Fruit fly (Drosophila melanogaster) whole organism, prepupa: ENCODE data around the gene CG43120.

Experiments
- acj6 ChIP-seq: fragments of 200-800 bp; sonication (Bioruptor generic); optimal IDR thresholded peaks from 3 replicates; lab custom pipeline; 2016; ENCODE audit warnings: missing biosample characterization, missing genetic modification characterization
- fkh ChIP-seq: fragments of 200-800 bp; sonication (Bioruptor generic); optimal IDR thresholded peaks from 3 replicates; lab custom pipeline; 2017; ENCODE audit warnings: missing biosample characterization, mild to moderate bottlenecking, missing genetic modification characterization, moderate library complexity
- ss ChIP-seq, 2 experiments: fragments of 200-800 bp; sonication (Bioruptor generic); optimal IDR thresholded peaks; 2 replicates in 1 of 2; 3 replicates in 1 of 2; lab custom pipeline; 2017 to 2018; ENCODE audit warnings: mild to moderate bottlenecking in 2 of 2, missing biosample characterization in 2 of 2, missing genetic modification characterization in 2 of 2, moderate library complexity in 1 of 2

DNA sequence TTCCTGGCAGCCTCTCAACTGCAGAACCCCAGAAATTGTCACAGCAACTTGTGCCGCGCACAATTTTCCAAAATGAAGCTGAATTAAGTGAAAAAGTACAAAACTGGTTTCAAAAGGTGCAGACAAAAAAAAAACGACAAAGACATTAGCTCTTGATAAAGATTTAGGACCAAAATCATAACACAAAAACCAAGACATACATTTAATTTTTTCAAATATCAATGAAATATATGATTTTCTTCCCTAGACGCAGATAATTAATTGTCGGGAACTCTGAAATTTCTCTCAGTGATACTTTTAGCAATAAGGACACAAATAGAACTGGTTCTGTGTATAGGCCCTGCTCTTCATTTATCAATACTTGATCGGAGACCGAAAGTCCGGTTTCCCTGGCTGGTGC is 17.0 kb upstream of the CG43120 start:
- peak; percentile 97 for TF ChIP-seq acj6 (GFP tag; lab: Kevin White, UChicago)
- no peak for TF ChIP-seq fkh
- TF ChIP-seq ss (GFP tag; optimal IDR thresholded peaks at IDR 0.05; lab: Kevin White, UChicago) = peak; percentile 80 to 89
